Worm (Caenorhabditis elegans) whole organism, early embryonic: Measurements from ENCODE around the gene pph-1.

ENCODE experiments used
- B0310.2 ChIP-seq: sonication (generic microtip); optimal IDR thresholded peaks from 2 replicates; lab custom pipeline; 2016; ENCODE audit warnings: mild to moderate bottlenecking, missing genetic modification characterization, missing compliant biosample characterization
- F13C5.2 ChIP-seq: sonication (generic microtip); optimal IDR thresholded peaks from 2 replicates; lab custom pipeline; 2017; ENCODE audit warnings: mild to moderate bottlenecking, missing genetic modification characterization, inconsistent platforms, missing compliant biosample characterization
- aly-1 ChIP-seq: sonication (generic microtip); optimal IDR thresholded peaks from 2 replicates; lab custom pipeline; 2016; ENCODE audit warnings: missing genetic modification characterization, missing compliant biosample characterization
- ama-1 ChIP-seq: fragments of 150-350 bp; optimal IDR thresholded peaks from 2 replicates; lab custom pipeline; 2014
- ceh-13 ChIP-seq: fragments of 200-800 bp; sonication (Bioruptor generic); optimal IDR thresholded peaks from 2 replicates; lab custom pipeline; 2018; ENCODE audit warnings: mild to moderate bottlenecking, missing genetic modification characterization, missing compliant biosample characterization
- ceh-36 ChIP-seq: sonication (generic microtip); optimal IDR thresholded peaks from 2 replicates; lab custom pipeline; 2016; ENCODE audit warnings: missing genetic modification characterization, inconsistent platforms, missing compliant biosample characterization
- ets-7 ChIP-seq: sonication (generic microtip); optimal IDR thresholded peaks from 2 replicates; lab custom pipeline; 2016; ENCODE audit warnings: missing genotype, missing genetic modification characterization, missing compliant biosample characterization
- flt-1 ChIP-seq: fragments of 200-800 bp; sonication (Bioruptor generic); IDR thresholded peaks from 2 replicates; pipeline ENCODE4 v1.3.6; 2022; ENCODE audit warnings: missing genetic modification characterization, missing compliant biosample characterization
- hmbx-1 ChIP-seq: sonication (generic microtip); optimal IDR thresholded peaks from 2 replicates; lab custom pipeline; 2016; ENCODE audit warnings: mild to moderate bottlenecking, missing genetic modification characterization, missing compliant biosample characterization
- hmg-4 ChIP-seq: fragments of 200-800 bp; sonication (Bioruptor generic); optimal IDR thresholded peaks from 2 replicates; lab custom pipeline; 2018; ENCODE audit warnings: mild to moderate bottlenecking, missing genetic modification characterization, missing compliant biosample characterization
- hnd-1 ChIP-seq: sonication (generic microtip); optimal IDR thresholded peaks from 2 replicates; lab custom pipeline; 2016; ENCODE audit warnings: missing genetic modification characterization, missing compliant biosample characterization
- pes-1 ChIP-seq: fragments of 200-800 bp; sonication (Bioruptor generic); IDR thresholded peaks from 2 replicates; pipeline ENCODE4 v1.3.6; 2022; ENCODE audit warnings: missing genetic modification reagents, missing genetic modification characterization, missing compliant biosample characterization
- scrt-1 ChIP-seq: fragments of 200-800 bp; sonication (Bioruptor generic); IDR thresholded peaks from 2 replicates; pipeline ENCODE4 v1.3.6; 2022; ENCODE audit warnings: missing genetic modification characterization, missing compliant biosample characterization
- sea-1 ChIP-seq: fragments of 200-800 bp; sonication (Bioruptor generic); conservative IDR thresholded peaks from 2 replicates; pipeline ENCODE4 v1.3.6; 2022; ENCODE audit warnings: missing genetic modification characterization, missing compliant biosample characterization
- tbx-11 ChIP-seq: fragments of 200-800 bp; sonication (Bioruptor generic); IDR thresholded peaks from 2 replicates; pipeline ENCODE4 v1.3.6; 2022; ENCODE audit warnings: missing genetic modification characterization, missing compliant biosample characterization
- tbx-37 ChIP-seq: fragments of 200-800 bp; sonication (Bioruptor generic); conservative IDR thresholded peaks from 2 replicates; pipeline ENCODE4 v1.3.6; 2022; ENCODE audit warnings: missing genetic modification reagents, missing genetic modification characterization, missing compliant biosample characterization
- tra-4 ChIP-seq: sonication (generic microtip); optimal IDR thresholded peaks from 2 replicates; lab custom pipeline; 2017; ENCODE audit warnings: missing genetic modification characterization, missing compliant biosample characterization

pph-1 gene

DNA sequence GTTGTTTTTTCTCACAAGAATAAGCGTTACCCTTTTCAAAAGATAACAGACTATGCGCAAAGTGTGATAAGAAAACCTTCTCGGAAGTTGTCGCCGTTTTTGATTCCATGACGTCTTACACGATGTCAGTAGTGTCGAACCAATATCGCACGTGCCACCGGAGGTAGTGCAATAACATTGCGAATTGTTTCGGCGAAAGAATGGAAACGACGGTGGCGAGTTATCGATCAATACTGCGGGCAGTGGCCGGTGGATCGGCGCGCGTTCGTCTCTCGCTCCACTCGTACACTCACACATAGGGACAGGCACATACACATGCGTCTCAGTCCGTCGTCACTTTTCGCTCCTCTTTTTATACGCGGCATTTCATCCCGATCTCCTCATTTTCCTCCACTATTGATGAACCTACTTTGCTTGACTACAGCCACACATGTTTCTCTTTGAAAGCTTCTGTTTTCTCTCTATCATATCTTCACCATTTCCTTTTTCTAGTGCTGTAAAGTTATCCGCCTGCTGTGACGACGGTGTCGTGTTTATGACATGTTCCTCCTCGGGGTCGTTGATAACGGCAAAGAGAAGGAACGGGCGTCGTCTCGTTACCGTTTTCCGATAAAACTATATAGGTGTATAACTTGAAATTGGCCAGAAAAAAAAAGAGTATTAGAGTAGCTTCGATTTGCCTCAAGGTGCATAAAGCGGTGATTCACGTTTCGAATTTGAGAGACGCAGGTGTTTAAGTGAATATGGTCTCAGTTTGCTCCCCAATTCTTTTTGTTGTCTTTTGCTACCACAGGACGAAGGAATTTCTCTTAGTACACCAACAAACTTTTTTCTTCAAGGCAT lies 21.0 kb upstream of the pph-1 start:
- TF ChIP-seq hmbx-1 (tag; lab: Kevin White, UChicago) (no peak), hnd-1 (tag; lab: Kevin White, UChicago) (no peak), ama-1 (lab: Kevin White, UChicago) (no peak), aly-1 (tag; lab: Kevin White, UChicago) (no peak), tra-4 (tag; lab: Kevin White, UChicago) (no peak), ceh-13 (GFP tag; lab: Kevin White, UChicago) (no peak), tbx-11 (GFP tag; lab: Robert Waterston, UW) (no peak), tbx-37 (GFP tag; lab: Robert Waterston, UW) (no peak), F13C5.2 (tag; lab: Kevin White, UChicago) (no peak), sea-1 (GFP tag; lab: Robert Waterston, UW) (no peak), B0310.2 (tag; lab: Kevin White, UChicago) (no peak), flt-1 (GFP tag; lab: Robert Waterston, UW) (no peak), pes-1 (GFP tag; lab: Robert Waterston, UW) (no peak), ceh-36 (tag; lab: Kevin White, UChicago) (no peak), hmg-4 (no peak), scrt-1 (GFP tag; lab: Robert Waterston, UW) (no peak), ets-7 (tag; lab: Kevin White, UChicago) (no peak)

DNA sequence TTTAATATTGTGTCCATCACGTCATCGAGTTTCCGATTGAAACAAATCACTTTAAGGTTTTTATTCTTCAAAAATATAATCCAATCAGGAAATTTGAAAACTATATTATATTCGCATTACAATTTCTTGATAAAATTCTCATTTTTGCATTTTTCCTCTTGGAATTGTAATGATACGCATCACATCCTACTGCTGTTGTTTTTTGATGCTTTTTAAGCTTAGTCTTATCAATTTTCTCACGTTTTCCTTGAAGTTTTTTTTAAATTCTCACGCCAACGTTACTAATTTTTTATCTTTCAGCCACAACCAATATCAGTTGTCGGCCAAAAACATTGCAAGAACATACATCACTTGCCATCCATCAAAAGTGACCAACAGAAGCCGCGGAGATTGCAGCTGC lies 20.2 kb upstream of the pph-1 start, which contains the start of gene gsp-1:
Gene gsp-1 (plus strand): TSS at position 301 of the 400 bp plus-strand sequence.
- no peak for TF ChIP-seq ama-1 (lab: Kevin White, UChicago)
- no peak for TF ChIP-seq sea-1 (GFP tag; lab: Robert Waterston, UW)
- TF ChIP-seq ets-7 (tag; lab: Kevin White, UChicago) = no peak
- no peak for TF ChIP-seq B0310.2 (tag; lab: Kevin White, UChicago)
- TF ChIP-seq tbx-37 (GFP tag; lab: Robert Waterston, UW) = no peak
- no peak for TF ChIP-seq hmbx-1 (tag; lab: Kevin White, UChicago)
- TF ChIP-seq hnd-1 (tag; lab: Kevin White, UChicago) = no peak
- no peak for TF ChIP-seq ceh-36 (tag; lab: Kevin White, UChicago)
- no peak for TF ChIP-seq ceh-13 (GFP tag; lab: Kevin White, UChicago)
- TF ChIP-seq hmg-4 = no peak
- TF ChIP-seq scrt-1 (GFP tag; lab: Robert Waterston, UW) = no peak
- no peak for TF ChIP-seq tra-4 (tag; lab: Kevin White, UChicago)
- TF ChIP-seq pes-1 (GFP tag; lab: Robert Waterston, UW) = no peak

DNA sequence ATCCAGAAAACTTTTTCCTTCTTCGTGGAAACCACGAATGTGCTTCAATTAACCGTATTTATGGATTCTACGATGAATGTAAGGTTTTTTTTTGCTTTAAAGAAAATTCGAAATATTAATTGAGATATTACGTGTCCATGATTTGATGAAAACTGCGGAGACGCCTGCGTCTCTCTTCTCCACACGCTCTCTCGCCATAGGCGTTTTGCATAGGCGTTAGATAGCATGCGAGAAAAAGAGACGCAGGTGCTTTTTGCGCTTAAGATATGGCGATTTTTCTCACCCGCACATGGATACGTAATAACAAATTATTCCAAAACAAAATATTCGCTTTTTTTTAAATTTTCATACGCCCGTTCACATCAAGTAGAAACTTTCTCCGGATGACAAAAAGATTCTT lies 18.9 kb upstream of the pph-1 start:
- TF ChIP-seq ets-7 (tag; lab: Kevin White, UChicago) (no peak), B0310.2 (tag; lab: Kevin White, UChicago) (no peak), hnd-1 (tag; lab: Kevin White, UChicago) (no peak)

DNA sequence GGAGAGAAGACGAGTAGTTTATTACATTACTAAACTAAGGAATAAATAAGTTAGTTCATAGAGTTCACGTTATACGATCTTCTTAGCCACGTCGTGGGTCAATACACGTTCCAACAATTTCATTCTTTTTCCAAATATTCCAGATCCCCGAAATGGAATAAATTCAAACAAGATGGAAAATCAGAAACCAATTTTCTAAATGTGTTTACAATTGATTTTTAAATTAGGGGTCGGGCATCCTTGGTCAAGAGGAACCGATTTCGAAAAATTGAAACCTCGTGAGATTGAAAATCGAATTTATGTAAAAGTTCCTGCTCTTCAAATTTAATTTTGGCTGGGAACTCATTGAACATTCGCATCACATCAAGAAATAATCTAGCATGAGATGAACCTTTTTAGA lies 17.6 kb upstream of the pph-1 start:
- TF ChIP-seq hmg-4 (no peak), hnd-1 (tag; lab: Kevin White, UChicago) (no peak), F13C5.2 (tag; lab: Kevin White, UChicago) (no peak), ceh-13 (GFP tag; lab: Kevin White, UChicago) (no peak), ets-7 (tag; lab: Kevin White, UChicago) (no peak), tbx-11 (GFP tag; lab: Robert Waterston, UW) (no peak), aly-1 (tag; lab: Kevin White, UChicago) (no peak), ama-1 (lab: Kevin White, UChicago) (no peak), pes-1 (GFP tag; lab: Robert Waterston, UW) (no peak), scrt-1 (GFP tag; lab: Robert Waterston, UW) (no peak), B0310.2 (tag; lab: Kevin White, UChicago) (no peak), ceh-36 (tag; lab: Kevin White, UChicago) (no peak), tra-4 (tag; lab: Kevin White, UChicago) (no peak), sea-1 (GFP tag; lab: Robert Waterston, UW) (no peak), flt-1 (GFP tag; lab: Robert Waterston, UW) (no peak), tbx-37 (GFP tag; lab: Robert Waterston, UW) (no peak)

DNA sequence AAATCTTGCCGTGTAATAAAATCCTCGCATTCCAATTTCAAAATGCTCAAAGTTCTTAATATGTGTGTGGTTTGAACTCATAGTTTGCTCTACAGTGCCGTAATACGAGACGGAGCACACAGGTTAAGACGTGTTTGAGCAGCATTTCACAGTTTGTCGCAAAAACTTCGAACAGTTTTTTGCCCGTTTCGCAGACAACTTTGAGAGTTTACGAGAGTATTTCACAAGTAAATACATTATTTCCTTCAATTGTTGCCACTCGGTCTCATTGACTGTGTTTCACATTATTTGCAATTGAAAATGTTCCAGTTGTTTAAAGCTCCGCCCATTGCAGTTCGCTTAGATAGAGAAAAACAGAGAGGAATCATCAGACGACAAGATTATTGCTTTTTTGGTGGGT lies 14.7 kb upstream of the pph-1 start, which contains the start of gene F29F11.20:
Gene F29F11.20 (plus strand): TSS at position 301 of the 400 bp plus-strand sequence.
- TF ChIP-seq aly-1 (tag; lab: Kevin White, UChicago) (no peak), hnd-1 (tag; lab: Kevin White, UChicago) (no peak), flt-1 (GFP tag; lab: Robert Waterston, UW) (no peak), ets-7 (tag; lab: Kevin White, UChicago) (no peak), tra-4 (tag; lab: Kevin White, UChicago) (no peak), sea-1 (GFP tag; lab: Robert Waterston, UW) (no peak)

DNA sequence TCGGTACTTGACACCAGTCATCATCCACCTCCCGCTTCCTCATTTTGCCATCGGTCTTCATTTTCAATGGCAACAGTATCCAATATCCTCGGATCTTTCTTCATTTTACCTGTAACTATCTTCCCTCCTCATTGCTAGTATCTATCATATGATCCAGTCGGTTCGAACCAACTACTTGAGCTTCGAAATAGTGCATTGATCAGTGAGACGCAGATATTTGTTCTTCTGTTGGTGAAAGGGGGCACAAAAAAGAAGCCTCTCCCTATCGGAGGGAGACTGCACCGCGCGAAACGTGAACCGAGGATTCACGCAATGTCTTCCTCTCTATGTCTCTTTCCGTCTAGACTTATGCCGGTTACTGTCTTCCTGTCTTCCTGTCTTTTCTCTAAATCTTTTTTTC lies 11.0 kb upstream of the pph-1 start:
- no peak for TF ChIP-seq tbx-37 (GFP tag; lab: Robert Waterston, UW)
- TF ChIP-seq ama-1 (lab: Kevin White, UChicago) = no peak
- TF ChIP-seq F13C5.2 (tag; lab: Kevin White, UChicago) = no peak
- TF ChIP-seq ceh-13 (GFP tag; lab: Kevin White, UChicago) = no peak
- no peak for TF ChIP-seq aly-1 (tag; lab: Kevin White, UChicago)
- no peak for TF ChIP-seq ceh-36 (tag; lab: Kevin White, UChicago)
- TF ChIP-seq sea-1 (GFP tag; lab: Robert Waterston, UW) = no peak
- no peak for TF ChIP-seq pes-1 (GFP tag; lab: Robert Waterston, UW)
- no peak for TF ChIP-seq hmg-4
- no peak for TF ChIP-seq ets-7 (tag; lab: Kevin White, UChicago)
- TF ChIP-seq tbx-11 (GFP tag; lab: Robert Waterston, UW) = no peak
- no peak for TF ChIP-seq B0310.2 (tag; lab: Kevin White, UChicago)
- no peak for TF ChIP-seq hmbx-1 (tag; lab: Kevin White, UChicago)
- TF ChIP-seq scrt-1 (GFP tag; lab: Robert Waterston, UW) = no peak
- no peak for TF ChIP-seq tra-4 (tag; lab: Kevin White, UChicago)
- TF ChIP-seq hnd-1 (tag; lab: Kevin White, UChicago) = no peak
- no peak for TF ChIP-seq flt-1 (GFP tag; lab: Robert Waterston, UW)
